Fruit fly (Drosophila melanogaster): ENCODE measurements around the gene naz.

DNA sequence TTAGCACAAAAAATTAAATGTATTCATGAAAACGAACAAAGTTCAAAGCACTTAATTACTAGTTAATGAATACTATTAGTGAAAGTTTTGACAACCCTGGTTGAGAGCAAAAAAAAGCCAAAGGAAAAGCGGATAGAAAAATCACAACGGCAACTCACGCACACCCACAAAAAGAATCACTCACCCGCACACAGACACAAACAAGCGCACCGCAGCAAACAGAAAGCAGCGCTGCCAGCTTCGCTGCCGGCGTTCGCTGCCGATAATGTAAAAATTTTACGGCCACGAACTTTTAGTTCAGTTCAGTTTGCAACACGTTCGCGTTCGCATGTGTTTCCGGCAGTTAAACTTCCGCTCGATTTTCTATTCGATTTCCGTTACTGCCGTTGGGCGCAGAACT lies 61.3 kb downstream of the naz start, which contains the start of gene CG18599:
- TF ChIP-seq dimm (GFP tag; IDR thresholded peaks at IDR 0.05) (no peak), CG8089 (GFP tag; optimal IDR thresholded peaks at IDR 0.05) (no peak), CG7839 (tag; optimal IDR thresholded peaks at IDR 0.05) (no peak), en (GFP tag; optimal IDR thresholded peaks at IDR 0.05) (no peak), sug (tag; optimal IDR thresholded peaks at IDR 0.05) (no peak), repo (GFP tag; optimal IDR thresholded peaks at IDR 0.05) (no peak), slbo (GFP tag; IDR thresholded peaks at IDR 0.05) (no peak), Kr (GFP tag; optimal IDR thresholded peaks at IDR 0.05) (no peak)

Measured in whole organism, embryonic.